Fruit fly (Drosophila melanogaster): ENCODE data around the gene CG12065.

DNA sequence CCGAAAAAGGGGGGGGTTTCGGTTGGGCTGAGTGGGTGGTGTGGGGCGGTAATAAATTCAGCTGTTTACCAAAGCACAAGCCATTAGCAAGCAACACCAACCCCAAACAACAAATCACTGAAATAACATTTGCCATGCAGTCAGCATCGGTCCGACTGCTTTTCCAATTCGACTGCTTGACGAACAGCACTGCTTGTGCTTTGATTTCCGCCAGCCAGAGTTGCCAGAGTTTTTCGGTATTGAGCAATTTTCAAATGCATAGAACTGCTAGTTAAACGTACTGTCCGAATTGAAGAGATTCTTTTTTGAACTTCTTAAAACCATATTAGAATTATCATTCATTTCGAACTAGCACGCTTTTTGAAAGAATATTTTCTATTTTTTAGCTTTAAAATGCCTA is 60.7 kb downstream of the CG12065 start:
- TF ChIP-seq EcR (GFP tag; optimal IDR thresholded peaks at IDR 0.05), result no peak
- TF ChIP-seq pan (optimal IDR thresholded peaks at IDR 0.05), result no peak
- no peak for TF ChIP-seq Dll (optimal IDR thresholded peaks at IDR 0.05)
- no peak for TF ChIP-seq psq (optimal IDR thresholded peaks at IDR 0.05)
- no peak for TF ChIP-seq CG8478 (optimal IDR thresholded peaks at IDR 0.05)
- no peak for TF ChIP-seq usp (GFP tag; optimal IDR thresholded peaks at IDR 0.05)
